Comparison of ENCODE assay signal across 3 worm cellular contexts in the genomic region with DNA sequence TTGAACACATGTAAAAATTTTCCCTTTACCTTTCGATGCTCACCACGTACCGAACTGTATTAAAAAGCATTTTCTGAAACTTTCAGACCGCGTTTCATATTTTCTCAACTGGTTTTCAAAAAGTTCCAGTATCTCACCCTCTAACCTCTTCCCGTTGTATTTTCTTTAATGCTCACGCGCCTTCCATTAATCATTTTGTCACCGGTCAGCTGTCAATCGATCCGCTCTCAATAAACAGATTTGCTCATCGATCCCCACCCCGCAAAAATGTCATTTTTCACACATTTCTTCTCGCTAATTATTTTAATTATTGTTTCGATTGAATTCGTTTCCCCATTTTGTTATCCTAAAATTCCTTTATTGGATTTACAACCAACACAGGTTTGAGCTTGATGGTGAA.
TF ChIP-seq lines count a peak whose summit lies in the region.

A gene (plus strand): TSS at position 189 of the 400 bp plus-strand sequence.

TF ChIP-seq in whole organism, L1 larva, 84 proteins besides CTCF, POLR2A, EP300 and RAD21:
- peak; percentile 26 for TF ChIP-seq nhr-71 (tag; optimal IDR thresholded peaks at IDR 0.05; lab: Kevin White, UChicago)
- TF ChIP-seq lsy-2 (tag; optimal IDR thresholded peaks at IDR 0.05; lab: Kevin White, UChicago): peak in 1 of 2 experiments; percentile 3
- no peak for TF ChIP-seq nhr-237 (tag; optimal IDR thresholded peaks at IDR 0.05; lab: Kevin White, UChicago)
- no peak for TF ChIP-seq unc-130 (tag; optimal IDR thresholded peaks at IDR 0.05; lab: Kevin White, UChicago)
- TF ChIP-seq ztf-4 (tag; optimal IDR thresholded peaks at IDR 0.05; lab: Kevin White, UChicago): no peak
- no peak for TF ChIP-seq unc-30 (tag; optimal IDR thresholded peaks at IDR 0.05; lab: Kevin White, UChicago)
- TF ChIP-seq rnt-1 (tag; optimal IDR thresholded peaks at IDR 0.05; lab: Kevin White, UChicago): peak; percentile 47
- peak; percentile 45 for TF ChIP-seq lin-39 (tag; optimal IDR thresholded peaks at IDR 0.05; lab: Kevin White, UChicago)
- no peak for TF ChIP-seq hpl-2 (GFP tag; optimal IDR thresholded peaks at IDR 0.05; lab: Kevin White, UChicago)
- TF ChIP-seq nhr-19 (GFP tag; conservative IDR thresholded peaks at IDR 0.05; lab: Robert Waterston, UW): 0 out of 2 replicates have a peak, but pooled peaks have one; percentile 3

TF ChIP-seq in whole organism, late embryonic, 69 proteins besides CTCF, POLR2A, EP300 and RAD21:
- TF ChIP-seq ceh-14 (tag; optimal IDR thresholded peaks at IDR 0.05; lab: Kevin White, UChicago) (no peak), unc-55 (GFP tag; optimal IDR thresholded peaks at IDR 0.05; lab: Kevin White, UChicago) (peak; percentile 75)

TF ChIP-seq in whole organism, mixed stage, embryonic, 35 proteins besides CTCF, POLR2A, EP300 and RAD21:
- TF ChIP-seq ceh-83 (GFP tag; optimal IDR thresholded peaks at IDR 0.05; lab: Kevin White, UChicago) (no peak), unc-39 (tag; optimal IDR thresholded peaks at IDR 0.05; lab: Kevin White, UChicago) (no peak), drap-1 (GFP tag; optimal IDR thresholded peaks at IDR 0.05; lab: Kevin White, UChicago) (no peak), unc-62 (GFP tag; optimal IDR thresholded peaks at IDR 0.05; lab: Kevin White, UChicago) (peak; percentile 66), mab-5 (tag; optimal IDR thresholded peaks at IDR 0.05; lab: Kevin White, UChicago) (peak; percentile 54), hlh-1 (tag; optimal IDR thresholded peaks at IDR 0.05; lab: Kevin White, UChicago) (peak; percentile 80)
TF ChIP-seq in whole organism, mixed stage, embryonic: peak in this region for 3.
